Fruit fly (Drosophila melanogaster) whole organism, wandering third instar larva: Measurements from ENCODE around the gene mRpL12.

Experiments used
- Abd-B ChIP-seq: fragments of >200 bp; optimal IDR thresholded peaks from 2 replicates; lab custom pipeline; 2017; ENCODE audit warnings: missing biosample characterization, missing genetic modification characterization
- CG32264 ChIP-seq: fragments of 200-800 bp; sonication (Bioruptor generic); optimal IDR thresholded peaks from 2 replicates; lab custom pipeline; 2016; ENCODE audit warnings: missing biosample characterization, missing genetic modification characterization
- CG9705 ChIP-seq: fragments of 200-800 bp; sonication (Bioruptor generic); optimal IDR thresholded peaks from 2 replicates; lab custom pipeline; 2018; ENCODE audit warnings: missing biosample characterization, mild to moderate bottlenecking, missing genetic modification characterization
- CrebA ChIP-seq: fragments of 200-800 bp; sonication (Bioruptor generic); optimal IDR thresholded peaks from 2 replicates; lab custom pipeline; 2016; ENCODE audit warnings: missing biosample characterization, mild to moderate bottlenecking, missing genetic modification characterization, borderline replicate concordance
- Dfd ChIP-seq: fragments of >200 bp; optimal IDR thresholded peaks from 2 replicates; lab custom pipeline; 2017; ENCODE audit warnings: missing biosample characterization, missing genetic modification characterization
- Dif ChIP-seq: fragments of 200-275, 200-300 bp; sonication (Bioruptor generic); optimal IDR thresholded peaks from 2 replicates; lab custom pipeline; 2018; ENCODE audit warnings: missing biosample characterization, missing genetic modification characterization; ENCODE audit not compliant: partially characterized antibody
- GATAd ChIP-seq: sonication (Bioruptor generic); optimal IDR thresholded peaks from 2 replicates; lab custom pipeline; 2016; ENCODE audit warnings: missing biosample characterization, missing genetic modification characterization
- HLH106 ChIP-seq: fragments of 200-800 bp; optimal IDR thresholded peaks from 3 replicates; lab custom pipeline; 2019; ENCODE audit warnings: missing biosample characterization, mild to moderate bottlenecking, missing genetic modification characterization, moderate library complexity
- Hnf4 ChIP-seq: fragments of 200-800 bp; sonication (Bioruptor generic); optimal IDR thresholded peaks from 2 replicates; lab custom pipeline; 2016; ENCODE audit warnings: missing biosample characterization, mild to moderate bottlenecking, missing genetic modification characterization
- Hr78 ChIP-seq: fragments of >200 bp; optimal IDR thresholded peaks from 2 replicates; lab custom pipeline; 2017; ENCODE audit warnings: missing biosample characterization, missing genetic modification characterization
- Hr83 ChIP-seq: fragments of 200-300 bp; sonication (Bioruptor generic); optimal IDR thresholded peaks from 2 replicates; lab custom pipeline; 2016; ENCODE audit warnings: missing biosample characterization, mild to moderate bottlenecking, missing genetic modification characterization, moderate library complexity; ENCODE audit not compliant: poor library complexity, severe bottlenecking
- Jra ChIP-seq: sonication (Bioruptor generic); optimal IDR thresholded peaks from 2 replicates; lab custom pipeline; 2016; ENCODE audit warnings: missing biosample characterization, missing genetic modification characterization
- Mio ChIP-seq: sonication (Bioruptor generic); optimal IDR thresholded peaks from 2 replicates; lab custom pipeline; 2016; ENCODE audit warnings: missing biosample characterization, missing genetic modification characterization
- Myc ChIP-seq: fragments of >200 bp; optimal IDR thresholded peaks from 2 replicates; lab custom pipeline; 2017
- N ChIP-seq: fragments of >200 bp; optimal IDR thresholded peaks from 2 replicates; lab custom pipeline; 2018; ENCODE audit warnings: missing biosample characterization, missing external identifiers, missing genetic modification characterization
- OdsH ChIP-seq: fragments of 200-800 bp; sonication (Bioruptor generic); optimal IDR thresholded peaks from 2 replicates; lab custom pipeline; 2016; ENCODE audit warnings: missing biosample characterization, mild to moderate bottlenecking, missing genetic modification characterization
- Rel ChIP-seq, 2 experiments: fragments of 200-800 bp; sonication (Bioruptor generic) in 1 of 2; optimal IDR thresholded peaks; 2 replicates in 1 of 2; 3 replicates in 1 of 2; lab custom pipeline; 2016 to 2019; ENCODE audit warnings: mild to moderate bottlenecking in 2 of 2, missing biosample characterization in 2 of 2, missing genetic modification characterization in 2 of 2, moderate library complexity in 1 of 2
- Sp1 ChIP-seq: fragments of 200-800 bp; sonication (Bioruptor generic); optimal IDR thresholded peaks from 3 replicates; lab custom pipeline; 2019; ENCODE audit warnings: missing biosample characterization, mild to moderate bottlenecking, missing genetic modification characterization, moderate library complexity
- Vsx2 ChIP-seq: fragments of 200-300, 225-300 bp; sonication (Bioruptor generic); optimal IDR thresholded peaks from 2 replicates; lab custom pipeline; 2018; ENCODE audit warnings: missing biosample characterization, missing genetic modification characterization; ENCODE audit not compliant: partially characterized antibody
- br ChIP-seq: fragments of 200-800 bp; sonication (Bioruptor generic); optimal IDR thresholded peaks from 2 replicates; lab custom pipeline; 2016; ENCODE audit warnings: missing biosample characterization, missing genetic modification characterization
- brk ChIP-seq: fragments of 200-800 bp; sonication (Bioruptor generic); optimal IDR thresholded peaks from 2 replicates; lab custom pipeline; 2016; ENCODE audit warnings: missing biosample characterization, mild to moderate bottlenecking, missing genetic modification characterization
- dl ChIP-seq, 2 experiments: fragments of 175-275, 200-275 bp in 1 of 2; fragments of 200-275 bp in 1 of 2; sonication (Bioruptor generic); optimal IDR thresholded peaks; lab custom pipeline; 2018; ENCODE audit warnings: mild to moderate bottlenecking in 2 of 2, missing biosample characterization in 2 of 2, missing genetic modification characterization in 2 of 2, moderate library complexity in 2 of 2; ENCODE audit not compliant: partially characterized antibody in 2 of 2, insufficient read depth in 1 of 2
- dmrt93B ChIP-seq: fragments of 200-800 bp; sonication (Bioruptor generic); optimal IDR thresholded peaks from 2 replicates; lab custom pipeline; 2018; ENCODE audit warnings: missing biosample characterization, mild to moderate bottlenecking, missing genetic modification characterization
- dsf ChIP-seq: sonication (Bioruptor generic); optimal IDR thresholded peaks from 2 replicates; lab custom pipeline; 2016; ENCODE audit warnings: missing biosample characterization, missing genetic modification characterization, borderline replicate concordance
- ey ChIP-seq: fragments of 200-800 bp; sonication (Bioruptor generic); optimal IDR thresholded peaks from 2 replicates; lab custom pipeline; 2016; ENCODE audit warnings: missing biosample characterization, missing genetic modification characterization
- foxo ChIP-seq, 2 experiments: fragments of 200-800 bp; sonication (Bioruptor generic); optimal IDR thresholded peaks; 2 replicates in 1 of 2; 3 replicates in 1 of 2; lab custom pipeline; 2016 to 2017; ENCODE audit warnings: missing biosample characterization in 2 of 2, missing genetic modification characterization in 2 of 2
- fru ChIP-seq: fragments of 200-800 bp; sonication (Bioruptor generic); optimal IDR thresholded peaks from 3 replicates; lab custom pipeline; 2016; ENCODE audit warnings: missing biosample characterization, mild to moderate bottlenecking, missing genetic modification characterization
- h ChIP-seq: fragments of 200-800 bp; sonication (Bioruptor generic); optimal IDR thresholded peaks from 3 replicates; lab custom pipeline; 2016; ENCODE audit warnings: missing biosample characterization, mild to moderate bottlenecking, missing genetic modification characterization
- jim ChIP-seq: fragments of 175-275, 200-325 bp; sonication (Bioruptor generic); optimal IDR thresholded peaks from 2 replicates; lab custom pipeline; 2016; ENCODE audit warnings: missing biosample characterization, mild to moderate bottlenecking, missing genetic modification characterization
- lola ChIP-seq: fragments of >200 bp; optimal IDR thresholded peaks from 2 replicates; lab custom pipeline; 2017; ENCODE audit warnings: missing biosample characterization, missing genetic modification characterization
- pan ChIP-seq: fragments of >200 bp; optimal IDR thresholded peaks from 2 replicates; lab custom pipeline; 2017
- psq ChIP-seq: fragments of 200-800 bp; sonication (Bioruptor generic); optimal IDR thresholded peaks from 3 replicates; lab custom pipeline; 2017; ENCODE audit warnings: missing biosample characterization, mild to moderate bottlenecking, missing genetic modification characterization, moderate library complexity
- rgr ChIP-seq: fragments of 200-800 bp; sonication (Bioruptor generic); optimal IDR thresholded peaks from 3 replicates; lab custom pipeline; 2016; ENCODE audit warnings: missing biosample characterization, mild to moderate bottlenecking, missing genetic modification characterization
- sage ChIP-seq: fragments of 200-800 bp; sonication (Bioruptor generic); optimal IDR thresholded peaks from 2 replicates; lab custom pipeline; 2016; ENCODE audit warnings: missing biosample characterization, mild to moderate bottlenecking, missing genetic modification characterization
- sv ChIP-seq: fragments of 200-800 bp; sonication (Bioruptor generic); optimal IDR thresholded peaks from 3 replicates; lab custom pipeline; 2016; ENCODE audit warnings: missing biosample characterization, missing genetic modification characterization
- tai ChIP-seq: sonication (Bioruptor generic); optimal IDR thresholded peaks from 2 replicates; lab custom pipeline; 2016; ENCODE audit warnings: missing biosample characterization, missing genetic modification characterization
- usp ChIP-seq: fragments of >200 bp; optimal IDR thresholded peaks from 2 replicates; lab custom pipeline; 2017; ENCODE audit warnings: missing biosample characterization, missing genetic modification characterization
- woc ChIP-seq: sonication (Bioruptor generic); optimal IDR thresholded peaks from 2 replicates; lab custom pipeline; 2016; ENCODE audit warnings: missing biosample characterization, mild to moderate bottlenecking, missing genetic modification characterization

Gene mRpL12

DNA sequence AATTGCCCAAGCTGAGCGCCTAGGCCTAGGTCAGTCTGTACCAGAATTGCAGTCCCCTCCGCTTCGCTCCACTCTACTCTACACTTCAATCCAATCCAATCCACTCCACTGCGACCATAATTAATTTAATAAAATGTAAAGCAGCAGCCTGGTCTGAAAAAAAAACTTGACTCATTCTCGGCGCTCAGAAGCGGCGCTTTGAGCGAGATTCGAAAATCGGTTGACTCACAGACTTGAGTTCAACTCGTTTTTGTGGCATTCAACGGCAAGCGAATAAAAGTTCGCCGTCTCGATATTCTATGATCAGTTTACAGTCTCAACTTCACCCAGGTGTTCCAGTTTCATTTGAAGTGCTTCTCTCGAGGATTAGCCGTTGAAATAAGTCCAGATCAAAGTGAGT, 24.9 kb downstream of the mRpL12 start, which contains the start of gene CG13314:
TSS of gene CG13314 (plus strand) at position 301 of the 400 bp plus-strand sequence.
- no peak for TF ChIP-seq Vsx2 (GFP tag; lab: Kevin White, UChicago)
- TF ChIP-seq Abd-B (GFP tag; lab: Kevin White, UChicago): no peak

DNA sequence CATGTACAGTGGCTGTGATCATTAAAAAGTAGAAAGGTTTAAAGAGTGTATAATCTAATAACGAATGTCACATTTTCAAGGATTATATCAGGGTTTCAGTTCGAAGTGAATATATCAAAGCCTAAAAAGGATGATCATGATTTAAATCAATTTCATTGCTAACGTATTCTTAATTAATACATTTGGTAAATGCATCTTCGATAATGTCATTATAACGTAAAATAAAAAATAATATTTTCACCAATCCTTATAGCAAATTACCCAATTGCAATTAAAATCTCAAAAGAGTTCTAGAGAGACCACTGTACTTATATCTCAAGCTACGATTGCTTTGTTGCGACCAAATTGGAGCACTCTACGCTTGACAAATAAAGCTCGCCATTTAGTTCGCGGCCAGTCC, 25.5 kb downstream of the mRpL12 start:
- peak; percentile 15 for TF ChIP-seq HLH106 (tag; lab: Kevin White, UChicago)
- peak; percentile 12 for TF ChIP-seq h (GFP tag; lab: Kevin White, UChicago)
- no peak for TF ChIP-seq sage (GFP tag; lab: Kevin White, UChicago)
- TF ChIP-seq foxo (GFP tag; optimal IDR thresholded peaks at IDR 0.05; lab: Kevin White, UChicago): peak in 1 of 2 experiments; percentile 26
- no peak for TF ChIP-seq CG32264 (GFP tag; lab: Kevin White, UChicago)
- no peak for TF ChIP-seq lola (GFP tag; lab: Kevin White, UChicago)

DNA sequence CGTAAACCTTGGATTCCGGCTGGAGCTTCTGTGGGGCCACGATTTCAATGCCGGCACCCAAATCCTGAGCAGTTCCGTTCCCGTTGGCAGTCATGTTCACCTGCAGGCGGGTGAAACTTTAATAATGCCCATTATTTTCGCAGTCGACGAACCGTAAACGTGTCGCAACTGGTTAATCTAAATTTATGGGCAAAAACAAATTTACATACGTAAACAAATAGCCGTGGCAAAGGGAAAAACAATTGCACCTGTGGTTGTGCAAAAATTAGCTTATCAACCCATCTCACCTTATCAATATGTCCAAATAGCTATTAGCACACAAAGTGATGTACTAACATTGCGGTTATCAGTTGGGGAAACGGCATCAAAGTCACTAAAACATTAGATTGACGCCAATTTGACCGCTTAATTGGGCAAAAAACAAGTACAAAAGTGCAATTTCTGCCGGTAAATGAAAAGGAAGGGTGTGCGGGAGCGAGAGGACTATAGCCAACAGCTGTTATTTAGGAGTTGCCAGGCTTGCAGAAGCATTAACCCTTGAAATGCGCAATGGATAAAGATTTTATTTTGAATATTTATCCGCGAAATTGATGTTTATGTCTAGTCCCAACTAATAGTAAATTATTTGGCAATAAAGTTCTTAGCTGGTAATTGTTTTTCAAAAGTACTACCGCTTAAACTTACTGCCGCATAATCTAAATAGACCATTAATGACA, 28.7 kb downstream of the mRpL12 start:
- peak; percentile 25 for TF ChIP-seq woc (GFP tag; lab: Kevin White, UChicago)
- no peak for TF ChIP-seq pan
- no peak for TF ChIP-seq CG32264 (GFP tag; lab: Kevin White, UChicago)
- TF ChIP-seq lola (GFP tag; lab: Kevin White, UChicago): no peak
- TF ChIP-seq Dfd: no peak
- TF ChIP-seq psq (GFP tag; lab: Kevin White, UChicago): no peak
- TF ChIP-seq HLH106 (tag; lab: Kevin White, UChicago): peak; percentile 32
- no peak for TF ChIP-seq sage (GFP tag; lab: Kevin White, UChicago)
- TF ChIP-seq fru (GFP tag; lab: Kevin White, UChicago): no peak
- TF ChIP-seq Mio (GFP tag; lab: Kevin White, UChicago): no peak
- no peak for TF ChIP-seq Vsx2 (GFP tag; lab: Kevin White, UChicago)
- TF ChIP-seq foxo (GFP tag; optimal IDR thresholded peaks at IDR 0.05; lab: Kevin White, UChicago): peak in 1 of 2 experiments; percentile 41
- TF ChIP-seq jim (GFP tag; lab: Kevin White, UChicago): no peak
- no peak for TF ChIP-seq Dif (GFP tag; lab: Kevin White, UChicago)
- no peak for TF ChIP-seq tai (GFP tag; lab: Kevin White, UChicago)
- no peak for TF ChIP-seq brk (GFP tag; lab: Kevin White, UChicago)
- TF ChIP-seq sv: no peak
- TF ChIP-seq CG9705 (GFP tag; lab: Kevin White, UChicago): no peak
- TF ChIP-seq Myc (lab: Kevin White, UChicago): no peak
- no peak for TF ChIP-seq OdsH (GFP tag; lab: Kevin White, UChicago)
- TF ChIP-seq Sp1: peak; percentile 2
- no peak for TF ChIP-seq Hnf4 (GFP tag; lab: Kevin White, UChicago)
- TF ChIP-seq GATAd: no peak
- peak; percentile 38 for TF ChIP-seq Hr83 (GFP tag; lab: Kevin White, UChicago)
- TF ChIP-seq ey (GFP tag; lab: Kevin White, UChicago): no peak
- no peak for TF ChIP-seq Jra (GFP tag; lab: Kevin White, UChicago)
- no peak for TF ChIP-seq dmrt93B (GFP tag; lab: Kevin White, UChicago)
- TF ChIP-seq rgr (GFP tag; lab: Kevin White, UChicago): peak; percentile 8
- no peak for TF ChIP-seq Abd-B (GFP tag; lab: Kevin White, UChicago)
- TF ChIP-seq br (GFP tag; lab: Kevin White, UChicago): peak; percentile 26
- TF ChIP-seq h (GFP tag; lab: Kevin White, UChicago): peak; percentile 52
- TF ChIP-seq CrebA (GFP tag; lab: Kevin White, UChicago): no peak
- TF ChIP-seq dl (GFP tag; optimal IDR thresholded peaks at IDR 0.05; lab: Kevin White, UChicago; ENCODE audit: insufficient read depth in 1 of 2, partially characterized antibody in 2 of 2): no peak
- TF ChIP-seq Rel (GFP tag; optimal IDR thresholded peaks at IDR 0.05; lab: Kevin White, UChicago): no peak
- no peak for TF ChIP-seq Rel (tag; optimal IDR thresholded peaks at IDR 0.05; lab: Kevin White, UChicago)
- no peak for TF ChIP-seq N (GFP tag; lab: Kevin White, UChicago)
- TF ChIP-seq dsf (GFP tag; lab: Kevin White, UChicago): no peak
- no peak for TF ChIP-seq Hr78 (GFP tag; lab: Kevin White, UChicago)
- no peak for TF ChIP-seq usp
